Worm (Caenorhabditis elegans) whole organism, young adult: ENCODE results near the gene ahsa-1.

Experiments used
- B0019.2 ChIP-seq: fragments of 200-800 bp; sonication (Bioruptor generic); conservative IDR thresholded peaks from 2 replicates; pipeline ENCODE4 v1.3.6; 2022; ENCODE audit warnings: missing genetic modification reagents, missing genetic modification characterization, missing compliant biosample characterization
- B0261.1 ChIP-seq: sonication (generic microtip); optimal IDR thresholded peaks from 2 replicates; lab custom pipeline; 2016; ENCODE audit warnings: mild to moderate bottlenecking, missing genetic modification characterization, moderate library complexity, missing compliant biosample characterization
- C06A6.2 ChIP-seq: fragments of 200-800 bp; sonication (Bioruptor generic); conservative IDR thresholded peaks from 2 replicates; pipeline ENCODE4 v1.3.6; 2022; ENCODE audit warnings: missing genetic modification characterization, missing compliant biosample characterization
- D2030.7 ChIP-seq: fragments of 200-800 bp; sonication (Bioruptor generic); IDR thresholded peaks from 2 replicates; pipeline ENCODE4 v1.3.6; 2022; ENCODE audit warnings: missing genetic modification reagents, missing genetic modification characterization, missing compliant biosample characterization
- F22D6.2 ChIP-seq: sonication (generic microtip); optimal IDR thresholded peaks from 2 replicates; lab custom pipeline; 2016; ENCODE audit warnings: mild to moderate bottlenecking, missing genetic modification characterization, missing compliant biosample characterization
- F33H1.4 ChIP-seq: fragments of 200-800 bp; sonication (Bioruptor generic); IDR thresholded peaks from 2 replicates; pipeline ENCODE4 v1.3.6; 2022; ENCODE audit warnings: missing genetic modification reagents, missing genetic modification characterization, missing compliant biosample characterization
- K12H6.12 ChIP-seq: fragments of 200-800 bp; sonication (Bioruptor generic); optimal IDR thresholded peaks from 2 replicates; lab custom pipeline; 2018; ENCODE audit warnings: mild to moderate bottlenecking, missing genetic modification characterization, missing compliant biosample characterization
- Y53F4B.3 ChIP-seq: fragments of 200-800 bp; sonication (Bioruptor generic); IDR thresholded peaks from 2 replicates; pipeline ENCODE4 v1.3.6; 2022; ENCODE audit warnings: missing genetic modification reagents, missing genetic modification characterization, missing compliant biosample characterization
- Y53G8AR.9 ChIP-seq: fragments of 200-800 bp; sonication (Bioruptor generic); conservative IDR thresholded peaks from 2 replicates; pipeline ENCODE4 v1.3.6; 2022; ENCODE audit warnings: missing genetic modification reagents, missing genetic modification characterization, missing compliant biosample characterization
- Y56A3A.18 ChIP-seq: fragments of 200-800 bp; sonication (Bioruptor generic); IDR thresholded peaks from 2 replicates; pipeline ENCODE4 v1.3.6; 2022; ENCODE audit warnings: missing genetic modification reagents, missing genetic modification characterization, missing compliant biosample characterization
- Y67H2A.10 ChIP-seq: fragments of 200-800 bp; sonication (Bioruptor generic); conservative IDR thresholded peaks from 2 replicates; pipeline ENCODE4 v1.3.6; 2022; ENCODE audit warnings: missing genetic modification reagents, missing genetic modification characterization, missing compliant biosample characterization
- Y95B8A.8 ChIP-seq: fragments of 200-800 bp; sonication (Bioruptor generic); IDR thresholded peaks from 2 replicates; pipeline ENCODE4 v1.3.6; 2022; ENCODE audit warnings: missing genetic modification reagents, missing genetic modification characterization, missing compliant biosample characterization
- ama-1 ChIP-seq, 3 experiments: fragments of 150-350 bp in 1 of 3; sonication (generic microtip) in 2 of 3; optimal IDR thresholded peaks; 2 replicates each; lab custom pipeline; 2014 to 2018; ENCODE audit warnings: missing biosample characterization in 2 of 3, missing genetic modification characterization in 2 of 3, missing genetic modification reagents in 2 of 3
- aptf-3 ChIP-seq: fragments of 200-800 bp; sonication (Bioruptor generic); IDR thresholded peaks from 2 replicates; pipeline ENCODE4 v1.3.6; 2022; ENCODE audit warnings: missing genetic modification characterization, missing compliant biosample characterization
- athp-1 ChIP-seq: sonication (generic microtip); optimal IDR thresholded peaks from 2 replicates; lab custom pipeline; 2017; ENCODE audit warnings: mild to moderate bottlenecking, missing genetic modification characterization, missing compliant biosample characterization
- ceh-40 ChIP-seq: fragments of 200-800 bp; sonication (Bioruptor generic); IDR thresholded peaks from 2 replicates; pipeline ENCODE4 v1.3.6; 2022; ENCODE audit warnings: missing genetic modification characterization, missing compliant biosample characterization
- ceh-91 ChIP-seq: fragments of 200-800 bp; sonication (Bioruptor generic); IDR thresholded peaks from 2 replicates; pipeline ENCODE4 v1.3.6; 2022; ENCODE audit warnings: missing genetic modification reagents, missing genetic modification characterization, missing compliant biosample characterization
- chd-7 ChIP-seq: sonication (generic microtip); optimal IDR thresholded peaks from 2 replicates; lab custom pipeline; 2016; ENCODE audit warnings: mild to moderate bottlenecking, missing genetic modification characterization, moderate library complexity, missing compliant biosample characterization
- die-1 ChIP-seq: sonication (generic microtip); optimal IDR thresholded peaks from 2 replicates; lab custom pipeline; 2016; ENCODE audit warnings: missing genotype, mild to moderate bottlenecking, missing genetic modification characterization, missing compliant biosample characterization
- dpl-1 ChIP-seq: fragments of 150-350 bp; optimal IDR thresholded peaks from 2 replicates; lab custom pipeline; 2014; ENCODE audit warnings: missing biosample characterization, missing genetic modification reagents, missing genetic modification characterization
- egrh-3 ChIP-seq: fragments of 200-800 bp; sonication (Bioruptor generic); IDR thresholded peaks from 2 replicates; pipeline ENCODE4 v1.3.6; 2022; ENCODE audit warnings: missing genetic modification reagents, missing genetic modification characterization, missing compliant biosample characterization
- fkh-3 ChIP-seq: sonication (generic microtip); optimal IDR thresholded peaks from 2 replicates; lab custom pipeline; 2016; ENCODE audit warnings: mild to moderate bottlenecking, missing genetic modification characterization, missing compliant biosample characterization
- hrde-1 ChIP-seq: sonication (generic microtip); optimal IDR thresholded peaks from 2 replicates; lab custom pipeline; 2016; ENCODE audit warnings: missing genetic modification characterization, mild to moderate bottlenecking, missing compliant biosample characterization, moderate library complexity, missing genotype, missing genetic modification reagents, borderline replicate concordance
- hsf-1 ChIP-seq: fragments of 200-800 bp; sonication (Bioruptor generic); IDR thresholded peaks from 2 replicates; pipeline ENCODE4 v1.3.6; 2022; ENCODE audit warnings: missing genetic modification reagents, missing genetic modification characterization, missing compliant biosample characterization
- lag-1 ChIP-seq: fragments of 200-800 bp; sonication (Bioruptor generic); IDR thresholded peaks from 2 replicates; pipeline ENCODE4 v1.3.6; 2022; ENCODE audit warnings: missing genetic modification reagents, missing genetic modification characterization, missing compliant biosample characterization
- let-526 ChIP-seq: fragments of 200-800 bp; sonication (Bioruptor generic); IDR thresholded peaks from 2 replicates; pipeline ENCODE4 v1.3.6; 2022; ENCODE audit warnings: missing genetic modification reagents, missing genetic modification characterization, missing compliant biosample characterization
- lir-1 ChIP-seq: fragments of 200-800 bp; sonication (Bioruptor generic); conservative IDR thresholded peaks from 2 replicates; pipeline ENCODE4 v1.3.6; 2022; ENCODE audit warnings: missing genetic modification reagents, missing genetic modification characterization, missing compliant biosample characterization
- lsl-1 ChIP-seq: fragments of 200-800 bp; sonication (Bioruptor generic); optimal IDR thresholded peaks from 2 replicates; lab custom pipeline; 2018; ENCODE audit warnings: mild to moderate bottlenecking, missing genetic modification characterization, moderate library complexity, missing compliant biosample characterization
- lsy-27 ChIP-seq: sonication (generic microtip); optimal IDR thresholded peaks from 2 replicates; lab custom pipeline; 2017; ENCODE audit warnings: missing genetic modification characterization, mild to moderate bottlenecking, missing compliant biosample characterization, antibody characterized with exemption, missing genotype, borderline replicate concordance; ENCODE audit not compliant: insufficient read depth
- mel-28 ChIP-seq: sonication (generic microtip); optimal IDR thresholded peaks from 2 replicates; lab custom pipeline; 2016; ENCODE audit warnings: borderline replicate concordance, mild to moderate bottlenecking, missing genetic modification characterization, missing compliant biosample characterization
- mxl-1 ChIP-seq: sonication (generic microtip); optimal IDR thresholded peaks from 2 replicates; lab custom pipeline; 2016; ENCODE audit warnings: missing genetic modification characterization, missing compliant biosample characterization
- nfya-2 ChIP-seq: fragments of 200-800 bp; sonication (Bioruptor generic); IDR thresholded peaks from 2 replicates; pipeline ENCODE4 v1.3.6; 2022; ENCODE audit warnings: missing genetic modification reagents, missing genetic modification characterization, missing compliant biosample characterization
- nhr-120 ChIP-seq: fragments of 200-800 bp; sonication (Bioruptor generic); IDR thresholded peaks from 2 replicates; pipeline ENCODE4 v1.3.6; 2022; ENCODE audit warnings: missing genetic modification characterization, missing compliant biosample characterization
- nhr-27 ChIP-seq: fragments of 200-800 bp; sonication (Bioruptor generic); optimal IDR thresholded peaks from 2 replicates; lab custom pipeline; 2018; ENCODE audit warnings: mild to moderate bottlenecking, missing genetic modification characterization, moderate library complexity, missing compliant biosample characterization
- nhr-80 ChIP-seq: sonication (generic microtip); optimal IDR thresholded peaks from 2 replicates; lab custom pipeline; 2016; ENCODE audit warnings: missing genetic modification characterization, missing compliant biosample characterization
- pbrm-1 ChIP-seq: fragments of 200-800 bp; sonication (Bioruptor generic); IDR thresholded peaks from 2 replicates; pipeline ENCODE4 v1.3.6; 2022; ENCODE audit warnings: missing genetic modification reagents, missing genetic modification characterization, missing compliant biosample characterization
- repo-1 ChIP-seq: sonication (generic microtip); optimal IDR thresholded peaks from 2 replicates; lab custom pipeline; 2017; ENCODE audit warnings: mild to moderate bottlenecking, missing genetic modification characterization, missing compliant biosample characterization
- sea-2 ChIP-seq: fragments of 200-800 bp; sonication (Bioruptor generic); IDR thresholded peaks from 2 replicates; pipeline ENCODE4 v1.3.6; 2022; ENCODE audit warnings: missing genetic modification characterization, missing compliant biosample characterization
- snpc-1.1 ChIP-seq: sonication (generic microtip); optimal IDR thresholded peaks from 2 replicates; lab custom pipeline; 2017; ENCODE audit warnings: missing genetic modification characterization, mild to moderate bottlenecking, missing compliant biosample characterization, antibody characterized with exemption, moderate library complexity, missing genotype, missing genetic modification reagents; ENCODE audit not compliant: insufficient read depth
- snpc-3.4 ChIP-seq: sonication (generic microtip); optimal IDR thresholded peaks from 2 replicates; lab custom pipeline; 2017; ENCODE audit warnings: missing genetic modification characterization, mild to moderate bottlenecking, missing compliant biosample characterization, antibody characterized with exemption, moderate library complexity, missing genotype, missing genetic modification reagents
- somi-1 ChIP-seq: fragments of 200-800 bp; sonication (Bioruptor generic); optimal IDR thresholded peaks from 2 replicates; lab custom pipeline; 2018; ENCODE audit warnings: mild to moderate bottlenecking, missing genetic modification characterization, missing compliant biosample characterization
- sptf-2 ChIP-seq: fragments of 200-800 bp; sonication (Bioruptor generic); optimal IDR thresholded peaks from 2 replicates; lab custom pipeline; 2018; ENCODE audit warnings: mild to moderate bottlenecking, missing genetic modification characterization, missing compliant biosample characterization
- tbp1 ChIP-seq: fragments of 200-800 bp; sonication (Bioruptor generic); optimal IDR thresholded peaks from 2 replicates; lab custom pipeline; 2018; ENCODE audit warnings: mild to moderate bottlenecking, missing genetic modification characterization, missing compliant biosample characterization
- unc-130 ChIP-seq: sonication (generic microtip); optimal IDR thresholded peaks from 2 replicates; lab custom pipeline; 2016; ENCODE audit warnings: missing genetic modification reagents, missing genetic modification characterization, missing compliant biosample characterization
- unc-62 ChIP-seq: fragments of 150-350 bp; optimal IDR thresholded peaks from 2 replicates; lab custom pipeline; 2014; ENCODE audit warnings: missing biosample characterization, missing genetic modification reagents, missing genetic modification characterization
- xnd-1 ChIP-seq: sonication (generic microtip); optimal IDR thresholded peaks from 2 replicates; lab custom pipeline; 2016; ENCODE audit warnings: missing genotype, missing genetic modification reagents, missing genetic modification characterization, missing compliant biosample characterization
- ztf-25 ChIP-seq: fragments of 200-800 bp; sonication (Bioruptor generic); IDR thresholded peaks from 2 replicates; pipeline ENCODE4 v1.3.6; 2022; ENCODE audit warnings: missing genetic modification reagents, missing genetic modification characterization, missing compliant biosample characterization
- ztf-3 ChIP-seq: fragments of 200-800 bp; sonication (Bioruptor generic); optimal IDR thresholded peaks from 2 replicates; lab custom pipeline; 2018; ENCODE audit warnings: mild to moderate bottlenecking, missing genetic modification characterization, missing compliant biosample characterization
- ztf-6 ChIP-seq: fragments of 200-800 bp; sonication (Bioruptor generic); IDR thresholded peaks from 2 replicates; pipeline ENCODE4 v1.3.6; 2022; ENCODE audit warnings: missing genetic modification reagents, missing genetic modification characterization, missing compliant biosample characterization

ahsa-1 gene

ce11 chrV:15059534-15059933 lies 25.7 kb downstream of the ahsa-1 start, which contains the start of the genes mcm-3 and C25D7.15 (continued):
- TF ChIP-seq lsy-27 (tag; lab: Kevin White, UChicago) (no peak), let-526 (GFP tag; lab: Robert Waterston, UW) (no peak), ceh-40 (GFP tag; lab: Robert Waterston, UW) (no peak), ztf-25 (GFP tag; lab: Robert Waterston, UW) (no peak), F22D6.2 (tag; lab: Kevin White, UChicago) (no peak), ztf-6 (no peak), D2030.7 (GFP tag; lab: Robert Waterston, UW) (peak; percentile 87), snpc-3.4 (peak; percentile 84), lsl-1 (GFP tag; lab: Kevin White, UChicago) (peak; percentile 78), egrh-3 (GFP tag; lab: Robert Waterston, UW) (no peak), tbp1 (GFP tag; lab: Kevin White, UChicago) (peak; percentile 55), K12H6.12 (tag; lab: Kevin White, UChicago) (no peak), B0019.2 (peak; percentile 84), Y67H2A.10 (GFP tag; lab: Robert Waterston, UW) (no peak), lir-1 (GFP tag; lab: Robert Waterston, UW) (no peak), nfya-2 (GFP tag; lab: Robert Waterston, UW) (no peak), chd-7 (tag; lab: Kevin White, UChicago) (no peak), pbrm-1 (GFP tag; lab: Robert Waterston, UW) (peak; percentile 63; the same call in 1 of the 2 replicates), somi-1 (GFP tag; lab: Kevin White, UChicago) (no peak), repo-1 (no peak), Y53G8AR.9 (no peak), F33H1.4 (GFP tag; lab: Robert Waterston, UW) (peak; percentile 75), C06A6.2 (GFP tag; lab: Robert Waterston, UW) (no peak), unc-130 (GFP tag; lab: Kevin White, UChicago) (peak; percentile 0), ceh-91 (GFP tag; lab: Robert Waterston, UW) (peak; percentile 89), aptf-3 (GFP tag; lab: Robert Waterston, UW) (no peak), fkh-3 (tag; lab: Kevin White, UChicago) (no peak), die-1 (no peak), hrde-1 (tag; lab: Kevin White, UChicago) (no peak), nhr-27 (tag; lab: Kevin White, UChicago) (no peak), snpc-1.1 (tag; lab: Kevin White, UChicago) (peak; percentile 46), mel-28 (tag; lab: Kevin White, UChicago) (no peak), Y53F4B.3 (no peak), nhr-80 (tag; lab: Kevin White, UChicago) (no peak), ztf-3 (GFP tag; lab: Kevin White, UChicago) (no peak), sptf-2 (GFP tag; lab: Kevin White, UChicago) (no peak), athp-1 (tag; lab: Kevin White, UChicago) (no peak), B0261.1 (no peak), xnd-1 (peak; percentile 72), sea-2 (no peak), dpl-1 (GFP tag; lab: Kevin White, UChicago) (peak; percentile 89), ama-1 (optimal IDR thresholded peaks at IDR 0.05; lab: Kevin White, UChicago) (no peak), ama-1 (GFP tag; optimal IDR thresholded peaks at IDR 0.05; lab: Kevin White, UChicago) (no peak), hsf-1 (peak; percentile 87), lag-1 (GFP tag; lab: Robert Waterston, UW) (no peak), unc-62 (GFP tag; lab: Kevin White, UChicago) (no peak), Y56A3A.18 (GFP tag; lab: Robert Waterston, UW) (no peak), Y95B8A.8 (GFP tag; lab: Robert Waterston, UW) (peak; percentile 61; the same call in 1 of the 2 replicates), nhr-120 (GFP tag; lab: Robert Waterston, UW) (no peak), mxl-1 (tag; lab: Kevin White, UChicago) (no peak)
